Fruit fly (Drosophila melanogaster) whole organism, embryonic: ENCODE results near the gene CG6294.

Experiments used
- Atf6 ChIP-seq: fragments of 200-800 bp; sonication (Bioruptor generic); IDR thresholded peaks from 2 replicates; pipeline ENCODE4 v1.3.6; 2022; ENCODE audit warnings: missing biosample characterization, missing genetic modification characterization
- Bteb2 ChIP-seq: fragments of 200-800 bp; sonication (Bioruptor generic); optimal IDR thresholded peaks from 2 replicates; lab custom pipeline; 2016; ENCODE audit warnings: missing biosample characterization, missing genetic modification characterization
- CG10366 ChIP-seq: fragments of 200-800 bp; sonication (Bioruptor generic); IDR thresholded peaks from 2 replicates; pipeline ENCODE4 v1.3.6; 2022; ENCODE audit warnings: missing biosample characterization, missing genetic modification characterization
- CG14441 ChIP-seq: fragments of 200-800 bp; sonication (Bioruptor generic); IDR thresholded peaks from 2 replicates; pipeline ENCODE4 v1.3.6; 2022; ENCODE audit warnings: missing biosample characterization, missing genetic modification characterization
- CG16813 ChIP-seq: fragments of 200-800 bp; sonication (Bioruptor generic); IDR thresholded peaks from 3 replicates; pipeline ENCODE4 v1.3.6; 2022; ENCODE audit warnings: missing biosample characterization, missing genetic modification characterization; ENCODE audit not compliant: partially characterized antibody
- CG2120 ChIP-seq: fragments of 200-800 bp; sonication (Bioruptor generic); optimal IDR thresholded peaks from 3 replicates; lab custom pipeline; 2016; ENCODE audit warnings: missing biosample characterization, missing genetic modification characterization
- CG2202 ChIP-seq: fragments of 200-800 bp; sonication (Bioruptor generic); optimal IDR thresholded peaks from 2 replicates; lab custom pipeline; 2018; ENCODE audit warnings: missing biosample characterization, mild to moderate bottlenecking, missing genetic modification characterization
- CG30403 ChIP-seq: fragments of 200-800 bp; sonication (Bioruptor generic); optimal IDR thresholded peaks from 3 replicates; lab custom pipeline; 2016; ENCODE audit warnings: missing biosample characterization, missing genetic modification characterization
- CG30431 ChIP-seq: fragments of 200-800 bp; sonication (Bioruptor generic); optimal IDR thresholded peaks from 2 replicates; lab custom pipeline; 2017; ENCODE audit warnings: missing biosample characterization, missing genetic modification characterization
- CG31441 ChIP-seq: fragments of 200-800 bp; sonication (Bioruptor generic); IDR thresholded peaks from 2 replicates; pipeline ENCODE4 v1.3.6; 2022; ENCODE audit warnings: missing biosample characterization, missing genetic modification characterization
- CG42726 ChIP-seq: fragments of 200-800 bp; sonication (Bioruptor generic); IDR thresholded peaks from 2 replicates; pipeline ENCODE4 v1.3.6; 2022; ENCODE audit warnings: missing biosample characterization, missing genetic modification characterization; ENCODE audit not compliant: partially characterized antibody
- CG5180 ChIP-seq: fragments of 200-800 bp; sonication (Bioruptor generic); optimal IDR thresholded peaks from 3 replicates; lab custom pipeline; 2017; ENCODE audit warnings: missing biosample characterization, missing genetic modification characterization, mild to moderate bottlenecking, moderate library complexity, missing genetic modification reagents
- CG7987 ChIP-seq: fragments of 200-800 bp; sonication (Bioruptor generic); optimal IDR thresholded peaks from 2 replicates; lab custom pipeline; 2018; ENCODE audit warnings: missing biosample characterization, mild to moderate bottlenecking, missing genetic modification characterization, moderate library complexity
- CG9797 ChIP-seq: fragments of 200-800 bp; sonication (Bioruptor generic); optimal IDR thresholded peaks from 3 replicates; lab custom pipeline; 2018; ENCODE audit warnings: missing biosample characterization, mild to moderate bottlenecking, missing genetic modification characterization
- CkIIα-i1 ChIP-seq: fragments of 200-800 bp; sonication (Bioruptor generic); IDR thresholded peaks from 2 replicates; pipeline ENCODE4 v1.3.6; 2022; ENCODE audit warnings: missing biosample characterization, missing genetic modification characterization
- Doc2 ChIP-seq: fragments of 200-800 bp; sonication (Bioruptor generic); IDR thresholded peaks from 2 replicates; pipeline ENCODE4 v1.3.6; 2022; ENCODE audit warnings: missing biosample characterization, missing genetic modification characterization
- Dref ChIP-seq: fragments of 200-800 bp; sonication (Bioruptor generic); IDR thresholded peaks from 2 replicates; pipeline ENCODE4 v1.3.6; 2022; ENCODE audit warnings: missing biosample characterization, missing genetic modification characterization
- Hey ChIP-seq: fragments of 200-800 bp; sonication (Bioruptor generic); optimal IDR thresholded peaks from 3 replicates; lab custom pipeline; 2018; ENCODE audit warnings: missing biosample characterization, mild to moderate bottlenecking, missing genetic modification characterization
- Hr3 ChIP-seq: fragments of 200-800 bp; sonication (Bioruptor generic); optimal IDR thresholded peaks from 3 replicates; lab custom pipeline; 2016; ENCODE audit warnings: missing biosample characterization, missing genetic modification characterization
- Jarid2 ChIP-seq: fragments of 200-800 bp; sonication (Bioruptor generic); optimal IDR thresholded peaks from 3 replicates; lab custom pipeline; 2017; ENCODE audit warnings: mild to moderate bottlenecking, missing biosample characterization, missing genetic modification reagents, missing genetic modification characterization
- Nf-YB ChIP-seq: fragments of 200-800 bp; sonication (Bioruptor generic); optimal IDR thresholded peaks from 3 replicates; lab custom pipeline; 2019; ENCODE audit warnings: missing biosample characterization, mild to moderate bottlenecking, missing genetic modification characterization, moderate library complexity
- NfI ChIP-seq: fragments of 200-800 bp; sonication (Bioruptor generic); optimal IDR thresholded peaks from 3 replicates; lab custom pipeline; 2018; ENCODE audit warnings: missing biosample characterization, mild to moderate bottlenecking, missing genetic modification characterization, moderate library complexity
- Sry-β ChIP-seq: fragments of 200-800 bp; sonication (Bioruptor generic); optimal IDR thresholded peaks from 2 replicates; lab custom pipeline; 2018; ENCODE audit warnings: missing biosample characterization, mild to moderate bottlenecking, missing genetic modification characterization, moderate library complexity
- Taf1 ChIP-seq: fragments of 200-800 bp; sonication (Bioruptor generic); IDR thresholded peaks from 2 replicates; pipeline ENCODE4 v1.3.6; 2022; ENCODE audit warnings: missing biosample characterization, missing genetic modification characterization
- Xbp1 ChIP-seq: fragments of 200-800 bp; sonication (Bioruptor generic); optimal IDR thresholded peaks from 3 replicates; lab custom pipeline; 2016; ENCODE audit warnings: missing biosample characterization, mild to moderate bottlenecking, missing genetic modification characterization
- amos ChIP-seq: fragments of 200-800 bp; sonication (Bioruptor generic); IDR thresholded peaks from 2 replicates; pipeline ENCODE4 v1.3.6; 2022; ENCODE audit warnings: missing biosample characterization, missing genetic modification characterization; ENCODE audit not compliant: partially characterized antibody
- bbx ChIP-seq: fragments of 200-800 bp; sonication (Bioruptor generic); IDR thresholded peaks from 2 replicates; pipeline ENCODE4 v1.3.6; 2022; ENCODE audit warnings: missing biosample characterization, missing genetic modification characterization; ENCODE audit not compliant: partially characterized antibody
- bsh ChIP-seq, 2 experiments: fragments of 200-800 bp; sonication (Bioruptor generic); optimal IDR thresholded peaks; 2 replicates each; lab custom pipeline; 2017 to 2018; ENCODE audit warnings: mild to moderate bottlenecking in 2 of 2, missing biosample characterization in 2 of 2, missing genetic modification characterization in 2 of 2, moderate library complexity in 1 of 2
- btn ChIP-seq: fragments of 200-800 bp; sonication (Bioruptor generic); optimal IDR thresholded peaks from 2 replicates; lab custom pipeline; 2016; ENCODE audit warnings: missing biosample characterization, missing genetic modification characterization
- cas ChIP-seq: fragments of 200-800 bp; sonication (Bioruptor generic); IDR thresholded peaks from 2 replicates; pipeline ENCODE4 v1.3.6; 2022; ENCODE audit warnings: missing biosample characterization, missing genetic modification characterization
- ci ChIP-seq: fragments of 200-800 bp; sonication (Bioruptor generic); IDR thresholded peaks from 3 replicates; pipeline ENCODE4 v1.3.6; 2022; ENCODE audit warnings: missing biosample characterization, missing genetic modification characterization
- crp ChIP-seq, 2 experiments: fragments of 200-800 bp; sonication (Bioruptor generic); optimal IDR thresholded peaks; 2 replicates in 1 of 2; 3 replicates in 1 of 2; lab custom pipeline; 2017; ENCODE audit warnings: missing biosample characterization in 2 of 2, missing genetic modification characterization in 2 of 2, mild to moderate bottlenecking in 1 of 2, moderate library complexity in 1 of 2
- dmrt11E ChIP-seq: fragments of 200-800 bp; sonication (Bioruptor generic); optimal IDR thresholded peaks from 3 replicates; lab custom pipeline; 2018; ENCODE audit warnings: missing biosample characterization, mild to moderate bottlenecking, missing genetic modification characterization, moderate library complexity
- dmrt99B ChIP-seq: fragments of 200-800 bp; sonication (Bioruptor generic); optimal IDR thresholded peaks from 2 replicates; lab custom pipeline; 2018; ENCODE audit warnings: missing biosample characterization, mild to moderate bottlenecking, missing genetic modification characterization, moderate library complexity
- dpn ChIP-seq, 2 experiments: fragments of 200-800 bp; sonication (Bioruptor generic); optimal IDR thresholded peaks; 3 replicates each; lab custom pipeline; 2016; ENCODE audit warnings: missing biosample characterization in 2 of 2, missing genetic modification characterization in 2 of 2
- ems ChIP-seq: fragments of 200-800 bp; sonication (Bioruptor generic); optimal IDR thresholded peaks from 3 replicates; lab custom pipeline; 2016; ENCODE audit warnings: missing biosample characterization, missing genetic modification characterization
- eyg ChIP-seq: fragments of 200-800 bp; sonication (Bioruptor generic); optimal IDR thresholded peaks from 3 replicates; lab custom pipeline; 2016; ENCODE audit warnings: missing biosample characterization, missing genetic modification characterization
- her ChIP-seq: fragments of 200-800 bp; sonication (Bioruptor generic); optimal IDR thresholded peaks from 2 replicates; lab custom pipeline; 2016; ENCODE audit warnings: missing biosample characterization, missing genetic modification characterization
- insv ChIP-seq, 2 experiments: fragments of 200-800 bp; sonication (Bioruptor generic); optimal IDR thresholded peaks; 3 replicates each; lab custom pipeline; 2016 to 2018; ENCODE audit warnings: missing biosample characterization in 2 of 2, missing genetic modification characterization in 2 of 2
- lmd ChIP-seq: fragments of 200-800 bp; sonication (Bioruptor generic); IDR thresholded peaks from 2 replicates; pipeline ENCODE4 v1.3.6; 2022; ENCODE audit warnings: missing biosample characterization, missing genetic modification characterization
- org-1 ChIP-seq: fragments of 200-800 bp; sonication (Bioruptor generic); optimal IDR thresholded peaks from 2 replicates; lab custom pipeline; 2017; ENCODE audit warnings: missing biosample characterization, missing genetic modification characterization
- peb ChIP-seq: fragments of 200-800 bp; sonication (Bioruptor generic); IDR thresholded peaks from 2 replicates; pipeline ENCODE4 v1.3.6; 2022; ENCODE audit warnings: missing biosample characterization, missing genetic modification characterization
- sc ChIP-seq, 3 experiments: fragments of >200 bp in 2 of 3; fragments of 200-800 bp in 1 of 3; sonication (Bioruptor generic) in 1 of 3; optimal IDR thresholded peaks; 2 replicates in 2 of 3; 3 replicates in 1 of 3; lab custom pipeline; 2017; ENCODE audit warnings: mild to moderate bottlenecking in 1 of 3, missing biosample characterization in 1 of 3, missing genetic modification characterization in 1 of 3, missing genetic modification reagents in 1 of 3
- sens ChIP-seq: fragments of 200-800 bp; sonication (Bioruptor generic); peaks from one replicate; lab custom pipeline; 2016; ENCODE audit warnings: missing biosample characterization, missing genetic modification characterization
- seq ChIP-seq: fragments of 200-800 bp; sonication (Bioruptor generic); IDR thresholded peaks from 2 replicates; pipeline ENCODE4 v1.3.6; 2022; ENCODE audit warnings: missing biosample characterization, missing genetic modification characterization
- sima ChIP-seq: fragments of 200-800 bp; sonication (Bioruptor generic); optimal IDR thresholded peaks from 2 replicates; lab custom pipeline; 2016; ENCODE audit warnings: missing biosample characterization, missing genetic modification characterization
- slbo ChIP-seq: fragments of 200-800 bp; sonication (Bioruptor generic); IDR thresholded peaks from 2 replicates; pipeline ENCODE4 v1.3.6; 2022; ENCODE audit warnings: missing biosample characterization, missing genetic modification characterization
- sqz ChIP-seq: fragments of 200-800 bp; sonication (Bioruptor generic); optimal IDR thresholded peaks from 3 replicates; lab custom pipeline; 2018; ENCODE audit warnings: missing biosample characterization, mild to moderate bottlenecking, missing genetic modification characterization
- toy ChIP-seq: fragments of 200-800 bp; sonication (Bioruptor generic); IDR thresholded peaks from 2 replicates; pipeline ENCODE4 v1.3.6; 2022; ENCODE audit warnings: missing biosample characterization, missing genetic modification characterization
- trh ChIP-seq: fragments of 200-800 bp; sonication (Bioruptor generic); optimal IDR thresholded peaks from 2 replicates; lab custom pipeline; 2016; ENCODE audit warnings: missing biosample characterization, missing genetic modification characterization
- zf30C ChIP-seq: fragments of 200-800 bp; sonication (Bioruptor generic); optimal IDR thresholded peaks from 3 replicates; lab custom pipeline; 2018; ENCODE audit warnings: missing biosample characterization, mild to moderate bottlenecking, missing genetic modification characterization

Gene CG6294

dm6 chrX:15511399-15511798, 48.9 kb downstream of the CG6294 start (continued):
- no peak for TF ChIP-seq CG31441 (GFP tag; lab: Robert Waterston, UW)
- no peak for TF ChIP-seq eyg (GFP tag; lab: Kevin White, UChicago)
- TF ChIP-seq sqz (GFP tag; lab: Kevin White, UChicago): peak; percentile 24
- peak in 1 of 2 experiments; percentile 22 for TF ChIP-seq dpn (GFP tag; optimal IDR thresholded peaks at IDR 0.05; lab: Kevin White, UChicago)
- no peak for TF ChIP-seq CG16813 (GFP tag; lab: Robert Waterston, UW)
- no peak for TF ChIP-seq amos (GFP tag; lab: Robert Waterston, UW)
- no peak for TF ChIP-seq Bteb2 (GFP tag; lab: Kevin White, UChicago)
- peak in 1 of 2 experiments; percentile 3 for TF ChIP-seq bsh (GFP tag; optimal IDR thresholded peaks at IDR 0.05; lab: Kevin White, UChicago)
- no peak for TF ChIP-seq toy (GFP tag; lab: Robert Waterston, UW)
- TF ChIP-seq CG30403 (GFP tag; lab: Kevin White, UChicago): peak; percentile 31
- TF ChIP-seq CG2120 (GFP tag; lab: Kevin White, UChicago): peak; percentile 50
- no peak for TF ChIP-seq insv (GFP tag; optimal IDR thresholded peaks at IDR 0.05; lab: Kevin White, UChicago)
- no peak for TF ChIP-seq dmrt11E (tag; lab: Kevin White, UChicago)
- no peak for TF ChIP-seq seq (GFP tag; lab: Robert Waterston, UW)
- no peak for TF ChIP-seq peb (GFP tag; lab: Robert Waterston, UW)
- TF ChIP-seq Xbp1 (GFP tag; lab: Kevin White, UChicago): peak; percentile 30
- peak; percentile 90 for TF ChIP-seq sens (GFP tag; lab: Kevin White, UChicago)
- TF ChIP-seq Nf-YB (GFP tag; lab: Kevin White, UChicago): no peak
- no peak for TF ChIP-seq CG5180
- no peak for TF ChIP-seq lmd (GFP tag; lab: Robert Waterston, UW)
- TF ChIP-seq Hr3 (GFP tag; lab: Kevin White, UChicago): no peak
- TF ChIP-seq CG2202: no peak
- no peak for TF ChIP-seq Dref (GFP tag; lab: Robert Waterston, UW)
- no peak for TF ChIP-seq Jarid2
- no peak for TF ChIP-seq CG9797 (GFP tag; lab: Kevin White, UChicago)
- TF ChIP-seq Atf6 (GFP tag; lab: Robert Waterston, UW): no peak
- TF ChIP-seq CG7987 (GFP tag; lab: Kevin White, UChicago): no peak
- no peak for TF ChIP-seq Taf1 (GFP tag; lab: Robert Waterston, UW)
- TF ChIP-seq Hey: no peak
- TF ChIP-seq CG30431: no peak
- peak; percentile 45; the same call in 1 of the 3 replicates for TF ChIP-seq ci
- TF ChIP-seq her (GFP tag; lab: Kevin White, UChicago): no peak
- no peak for TF ChIP-seq trh (GFP tag; lab: Kevin White, UChicago)
- peak; percentile 1 for TF ChIP-seq ems (GFP tag; lab: Kevin White, UChicago)
- peak; percentile 32 for TF ChIP-seq zf30C (GFP tag; lab: Kevin White, UChicago)
- TF ChIP-seq slbo (GFP tag; lab: Robert Waterston, UW): peak; percentile 28; the same call in 1 of the 2 replicates
- TF ChIP-seq bbx (GFP tag; lab: Robert Waterston, UW): no peak
- no peak for TF ChIP-seq cas (GFP tag; lab: Robert Waterston, UW)
- no peak for TF ChIP-seq CG42726 (GFP tag; lab: Robert Waterston, UW)
- no peak for TF ChIP-seq Doc2 (GFP tag; lab: Robert Waterston, UW)
- no peak for TF ChIP-seq btn (GFP tag; lab: Kevin White, UChicago)
- no peak for TF ChIP-seq sc (optimal IDR thresholded peaks at IDR 0.05; lab: Kevin White, UChicago)
- no peak for TF ChIP-seq sc (GFP tag; optimal IDR thresholded peaks at IDR 0.05; lab: Kevin White, UChicago)
- no peak for TF ChIP-seq CG10366 (GFP tag; lab: Robert Waterston, UW)
- TF ChIP-seq sima: no peak
- TF ChIP-seq org-1 (GFP tag; lab: Kevin White, UChicago): no peak
- TF ChIP-seq CkIIα-i1 (GFP tag; lab: Robert Waterston, UW): no peak
- TF ChIP-seq CG14441 (GFP tag; lab: Robert Waterston, UW): no peak
- TF ChIP-seq Sry-β (GFP tag; lab: Kevin White, UChicago): no peak
- TF ChIP-seq crp (GFP tag; optimal IDR thresholded peaks at IDR 0.05; lab: Kevin White, UChicago): no peak
- TF ChIP-seq NfI (GFP tag; lab: Kevin White, UChicago): no peak
- TF ChIP-seq dmrt99B (tag; lab: Kevin White, UChicago): no peak
